Worm (Caenorhabditis elegans) whole organism, L4 larva: ENCODE measurements around the gene B0432.14.

Experiments used
- D1046.2 ChIP-seq: fragments of 200-800 bp; sonication (Bioruptor generic); IDR thresholded peaks from 2 replicates; pipeline ENCODE4 v1.3.6; 2022; ENCODE audit warnings: missing genetic modification characterization, missing compliant biosample characterization
- F44E2.7 ChIP-seq: fragments of 200-800 bp; sonication (Bioruptor generic); IDR thresholded peaks from 2 replicates; pipeline ENCODE4 v2.1.2; 2022; ENCODE audit warnings: missing genetic modification characterization, missing compliant biosample characterization
- F49E8.2 ChIP-seq: sonication (generic microtip); optimal IDR thresholded peaks from 2 replicates; lab custom pipeline; 2016; ENCODE audit warnings: missing compliant biosample characterization, mild to moderate bottlenecking, missing genetic modification characterization, borderline replicate concordance
- T20F7.1 ChIP-seq: fragments of 200-800 bp; sonication (Bioruptor generic); optimal IDR thresholded peaks from 2 replicates; lab custom pipeline; 2018; ENCODE audit warnings: mild to moderate bottlenecking, missing genetic modification characterization, missing compliant biosample characterization
- ZK337.2 ChIP-seq: fragments of 200-800 bp; sonication (Bioruptor generic); IDR thresholded peaks from 2 replicates; pipeline ENCODE4 v1.3.6; 2022; ENCODE audit warnings: missing genetic modification reagents, missing genetic modification characterization, missing compliant biosample characterization
- ama-1 ChIP-seq: fragments of 150-350 bp; optimal IDR thresholded peaks from 2 replicates; lab custom pipeline; 2014; ENCODE audit warnings: inconsistent platforms, mixed read lengths
- ceh-20 ChIP-seq: fragments of 200-800 bp; sonication (Bioruptor generic); IDR thresholded peaks from 2 replicates; pipeline ENCODE4 v1.3.6; 2022; ENCODE audit warnings: missing genetic modification reagents, missing genetic modification characterization, missing compliant biosample characterization
- ces-1 ChIP-seq: fragments of 150-350 bp; sonication (generic microtip); optimal IDR thresholded peaks from 4 replicates; lab custom pipeline; 2014; ENCODE audit warnings: missing biosample characterization, missing genetic modification reagents, missing genetic modification characterization
- daf-12 ChIP-seq: fragments of 150-350 bp; optimal IDR thresholded peaks from 2 replicates; lab custom pipeline; 2014; ENCODE audit warnings: missing biosample characterization, missing genetic modification reagents, missing genetic modification characterization
- dve-1 ChIP-seq: sonication (generic microtip); optimal IDR thresholded peaks from 2 replicates; lab custom pipeline; 2017; ENCODE audit warnings: antibody characterized with exemption, mild to moderate bottlenecking, missing genetic modification characterization, missing compliant biosample characterization; ENCODE audit not compliant: insufficient read depth
- fkh-10 ChIP-seq: fragments of 150-350 bp; optimal IDR thresholded peaks from 2 replicates; lab custom pipeline; 2014; ENCODE audit warnings: missing biosample characterization, missing genetic modification reagents, missing genetic modification characterization
- hif-1 ChIP-seq, 2 experiments: sonication (generic microtip); optimal IDR thresholded peaks; 2 replicates each; lab custom pipeline; 2016 to 2017; ENCODE audit warnings: missing compliant biosample characterization in 2 of 2, missing genetic modification characterization in 2 of 2, missing genetic modification reagents in 2 of 2, missing genotype in 2 of 2, mild to moderate bottlenecking in 1 of 2
- hlh-30 ChIP-seq: sonication (generic microtip); optimal IDR thresholded peaks from 2 replicates; lab custom pipeline; 2017; ENCODE audit warnings: antibody characterized with exemption, mild to moderate bottlenecking, missing genetic modification characterization, missing compliant biosample characterization; ENCODE audit not compliant: insufficient read depth
- hmg-1.1 ChIP-seq: fragments of 200-800 bp; sonication (Bioruptor generic); IDR thresholded peaks from 2 replicates; pipeline ENCODE4 v1.3.6; 2022; ENCODE audit warnings: missing genetic modification reagents, missing genetic modification characterization, missing compliant biosample characterization
- lim-7 ChIP-seq: fragments of 200-800 bp; sonication (Bioruptor generic); IDR thresholded peaks from 2 replicates; pipeline ENCODE4 v1.3.6; 2022; ENCODE audit warnings: missing genetic modification characterization, missing compliant biosample characterization
- lin-1 ChIP-seq: fragments of 200-800 bp; sonication (Bioruptor generic); IDR thresholded peaks from 2 replicates; pipeline ENCODE4 v1.3.6; 2022; ENCODE audit warnings: missing genetic modification reagents, missing genetic modification characterization, missing compliant biosample characterization
- lin-29 ChIP-seq: fragments of 200-800 bp; sonication (Bioruptor generic); IDR thresholded peaks from 2 replicates; pipeline ENCODE4 v1.3.6; 2022; ENCODE audit warnings: missing genetic modification reagents, missing genetic modification characterization, missing compliant biosample characterization
- madf-9 ChIP-seq: fragments of 200-800 bp; sonication (Bioruptor generic); conservative IDR thresholded peaks from 2 replicates; pipeline ENCODE4 v1.3.6; 2022; ENCODE audit warnings: missing genetic modification reagents, missing genetic modification characterization, missing compliant biosample characterization
- mdt-29 ChIP-seq: fragments of 200-800 bp; sonication (Bioruptor generic); IDR thresholded peaks from 2 replicates; pipeline ENCODE4 v1.3.6; 2022; ENCODE audit warnings: missing genetic modification reagents, missing genetic modification characterization, missing compliant biosample characterization
- mxl-2 ChIP-seq: fragments of 200-800 bp; sonication (Bioruptor generic); conservative IDR thresholded peaks from 2 replicates; pipeline ENCODE4 v1.3.6; 2022; ENCODE audit warnings: missing genetic modification reagents, missing genetic modification characterization, missing compliant biosample characterization
- nhr-11 ChIP-seq: fragments of 150-350 bp; optimal IDR thresholded peaks from 2 replicates; lab custom pipeline; 2014; ENCODE audit warnings: missing biosample characterization, missing genetic modification characterization
- nhr-111 ChIP-seq: fragments of 200-800 bp; sonication (Bioruptor generic); optimal IDR thresholded peaks from 2 replicates; lab custom pipeline; 2018; ENCODE audit warnings: mild to moderate bottlenecking, missing genetic modification characterization, missing compliant biosample characterization
- nhr-237 ChIP-seq: sonication (generic microtip); optimal IDR thresholded peaks from 2 replicates; lab custom pipeline; 2017; ENCODE audit warnings: missing biosample characterization, missing genetic modification characterization
- nhr-25 ChIP-seq: sonication (generic microtip); optimal IDR thresholded peaks from 2 replicates; lab custom pipeline; 2017; ENCODE audit warnings: missing genetic modification characterization, mild to moderate bottlenecking, missing compliant biosample characterization, antibody characterized with exemption, moderate library complexity, borderline replicate concordance; ENCODE audit not compliant: insufficient read depth
- nhr-42 ChIP-seq: fragments of 200-800 bp; sonication (Bioruptor generic); IDR thresholded peaks from 2 replicates; pipeline ENCODE4 v1.3.6; 2022; ENCODE audit warnings: missing genetic modification characterization, missing compliant biosample characterization
- nhr-6 ChIP-seq: fragments of 150-350 bp; optimal IDR thresholded peaks from 2 replicates; lab custom pipeline; 2014; ENCODE audit warnings: missing biosample characterization, missing genetic modification characterization
- nhr-77 ChIP-seq: fragments of 150-350 bp; optimal IDR thresholded peaks from 2 replicates; lab custom pipeline; 2014; ENCODE audit warnings: missing biosample characterization, missing genetic modification characterization
- php-3 ChIP-seq: fragments of 200-800 bp; sonication (Bioruptor generic); IDR thresholded peaks from 2 replicates; pipeline ENCODE4 v1.3.6; 2022; ENCODE audit warnings: missing genetic modification reagents, missing genetic modification characterization, missing compliant biosample characterization
- pqm-1 ChIP-seq: sonication (generic microtip); optimal IDR thresholded peaks from 2 replicates; lab custom pipeline; 2017; ENCODE audit warnings: missing biosample characterization, missing genetic modification characterization
- sdz-12 ChIP-seq: fragments of 200-800 bp; sonication (Bioruptor generic); optimal IDR thresholded peaks from 2 replicates; lab custom pipeline; 2018; ENCODE audit warnings: mild to moderate bottlenecking, missing genetic modification characterization, missing compliant biosample characterization
- snpc-4 ChIP-seq: fragments of 150-350 bp; optimal IDR thresholded peaks from 2 replicates; lab custom pipeline; 2014; ENCODE audit warnings: missing biosample characterization, missing genetic modification characterization
- unc-130 ChIP-seq: sonication (generic microtip); optimal IDR thresholded peaks from 2 replicates; lab custom pipeline; 2016; ENCODE audit warnings: missing genetic modification reagents, missing genetic modification characterization, missing compliant biosample characterization
- unc-62 ChIP-seq, 3 experiments: fragments of 150-350 bp in 1 of 3; sonication (generic microtip); optimal IDR thresholded peaks in 2 of 3; peaks in 1 of 3; 1 replicate in 1 of 3; 2 replicates in 2 of 3; lab custom pipeline; 2014 to 2017; ENCODE audit warnings: missing biosample characterization in 3 of 3, missing genetic modification characterization in 3 of 3, missing genetic modification reagents in 3 of 3, missing genotype in 1 of 3
- vab-7 ChIP-seq: fragments of 200-800 bp; sonication (Bioruptor generic); IDR thresholded peaks from 2 replicates; pipeline ENCODE4 v1.3.6; 2022; ENCODE audit warnings: missing genetic modification reagents, missing genetic modification characterization, missing compliant biosample characterization
- zip-11 ChIP-seq: fragments of 200-800 bp; sonication (Bioruptor generic); IDR thresholded peaks from 2 replicates; pipeline ENCODE4 v1.3.6; 2022; ENCODE audit warnings: missing genetic modification characterization, missing compliant biosample characterization
- zip-2 ChIP-seq: fragments of 150-350 bp; optimal IDR thresholded peaks from 2 replicates; lab custom pipeline; 2014; ENCODE audit warnings: missing biosample characterization, missing genetic modification characterization
- ztf-7 ChIP-seq: fragments of 150-350 bp; optimal IDR thresholded peaks from 2 replicates; lab custom pipeline; 2014; ENCODE audit warnings: missing biosample characterization, missing genetic modification characterization

The B0432.14 gene

ce11 chrII:294606-295005 lies 30.5 kb downstream of the B0432.14 start, which contains the start of gene B0432.11:
B0432.11 (minus strand) TSS chrII:294706.
- TF ChIP-seq dve-1 (no peak), nhr-25 (no peak), daf-12 (tag; lab: Kevin White, UChicago) (no peak), lin-1 (no peak), F44E2.7 (GFP tag; lab: Robert Waterston, UW) (no peak), pqm-1 (no peak), hif-1 (tag; optimal IDR thresholded peaks at IDR 0.05; lab: Kevin White, UChicago) (no peak), ces-1 (GFP tag; lab: Kevin White, UChicago) (no peak), nhr-111 (GFP tag; lab: Kevin White, UChicago) (no peak), zip-11 (GFP tag; lab: Robert Waterston, UW) (no peak), mxl-2 (GFP tag; lab: Robert Waterston, UW) (no peak), php-3 (GFP tag; lab: Robert Waterston, UW) (no peak), lin-29 (no peak), hlh-30 (tag; lab: Kevin White, UChicago) (no peak), nhr-11 (tag; lab: Kevin White, UChicago) (no peak), D1046.2 (GFP tag; lab: Robert Waterston, UW) (no peak), nhr-237 (tag; lab: Kevin White, UChicago) (no peak), fkh-10 (GFP tag; lab: Kevin White, UChicago) (no peak)

- no peak for TF ChIP-seq zip-11 (GFP tag; lab: Robert Waterston, UW)
- TF ChIP-seq nhr-6 (tag; lab: Kevin White, UChicago): no peak
- no peak for TF ChIP-seq unc-130 (GFP tag; lab: Kevin White, UChicago)
- no peak for TF ChIP-seq zip-2 (tag; lab: Kevin White, UChicago)
- TF ChIP-seq lim-7 (GFP tag; lab: Robert Waterston, UW): no peak
- TF ChIP-seq ZK337.2 (GFP tag; lab: Robert Waterston, UW): no peak
- TF ChIP-seq F49E8.2 (tag; lab: Kevin White, UChicago): no peak
- no peak for TF ChIP-seq T20F7.1 (GFP tag; lab: Kevin White, UChicago)
- TF ChIP-seq sdz-12 (GFP tag; lab: Kevin White, UChicago): no peak
- no peak for TF ChIP-seq php-3 (GFP tag; lab: Robert Waterston, UW)
- no peak for TF ChIP-seq ztf-7
- no peak for TF ChIP-seq nhr-77
- TF ChIP-seq ama-1: no peak
- no peak for TF ChIP-seq pqm-1
- TF ChIP-seq fkh-10 (GFP tag; lab: Kevin White, UChicago): no peak
- TF ChIP-seq lin-1: no peak
- no peak for TF ChIP-seq snpc-4 (tag; lab: Kevin White, UChicago)
- TF ChIP-seq nhr-42 (GFP tag; lab: Robert Waterston, UW): no peak
- TF ChIP-seq, all 104 proteins: peak for 0
These were observed 32.8 kb downstream of the B0432.14 start, which contains the start of the genes clec-117 and B0432.1 for ce11 chrII:296911-297440. clec-117 (minus strand) TSS chrII:297011. B0432.1 (plus strand) TSS chrII:297390.

- TF ChIP-seq hmg-1.1 (GFP tag; lab: Robert Waterston, UW): no peak
- peak in 1 of 2 experiments; percentile 14 for TF ChIP-seq unc-62 (GFP tag; optimal IDR thresholded peaks at IDR 0.05 in 1 of 2; lab: Kevin White, UChicago)
- TF ChIP-seq unc-62 (tag; optimal IDR thresholded peaks at IDR 0.05; lab: Kevin White, UChicago): no peak
- no peak for TF ChIP-seq mdt-29
- TF ChIP-seq ces-1 (GFP tag; lab: Kevin White, UChicago): no peak
- no peak for TF ChIP-seq madf-9 (GFP tag; lab: Robert Waterston, UW)
- no peak for TF ChIP-seq vab-7
- no peak for TF ChIP-seq ztf-7
- no peak for TF ChIP-seq ceh-20 (GFP tag; lab: Robert Waterston, UW)
These were observed 35.5 kb downstream of the B0432.14 start, which contains the start of gene K01A2.6 for ce11 chrII:299684-300083. K01A2.6 (plus strand) TSS chrII:299984.
